Worm (Caenorhabditis elegans): ENCODE data around the gene nhr-134.

Gene nhr-134

ce11 chrV:2278543-2278942 is 47.5 kb downstream of the nhr-134 start, which contains the start of gene fbxa-137:
fbxa-137 (plus strand) TSS chrV:2278816.
- TF ChIP-seq him-1 (tag; optimal IDR thresholded peaks at IDR 0.05) (no peak), dao-5 (tag; optimal IDR thresholded peaks at IDR 0.05) (no peak), W03F9.2 (tag; optimal IDR thresholded peaks at IDR 0.05) (no peak)

DNA sequence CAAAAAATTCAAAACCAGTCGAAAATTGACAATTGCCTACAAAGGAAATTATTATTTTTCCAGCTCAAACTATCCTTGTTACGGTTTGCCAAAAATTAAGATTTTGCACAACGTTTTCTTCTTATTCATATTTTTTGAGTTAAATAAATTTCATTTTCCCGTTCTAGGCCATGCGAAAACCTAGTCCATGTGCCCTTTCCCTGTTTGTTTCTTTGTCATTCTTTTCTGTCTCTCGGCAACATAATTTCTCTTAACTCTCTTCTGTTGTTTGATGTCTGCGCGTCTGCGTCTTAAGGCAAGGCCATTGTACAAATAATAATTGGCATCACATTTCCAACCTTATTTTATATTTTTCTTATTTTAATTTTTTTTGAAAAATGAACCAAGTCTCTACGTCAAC is 50.5 kb downstream of the nhr-134 start, which contains the start of gene nhr-228:
Gene nhr-228 (plus strand): TSS at position 261 of the 400 bp plus-strand sequence.
- no peak for TF ChIP-seq him-1 (tag; optimal IDR thresholded peaks at IDR 0.05)
- peak; percentile 17 for TF ChIP-seq W03F9.2 (tag; optimal IDR thresholded peaks at IDR 0.05)
- no peak for TF ChIP-seq dao-5 (tag; optimal IDR thresholded peaks at IDR 0.05)

Measured in whole organism, L4/young adult.